Comparison of ENCODE assay signal across 1 fruit fly cellular context in the genomic region with DNA sequence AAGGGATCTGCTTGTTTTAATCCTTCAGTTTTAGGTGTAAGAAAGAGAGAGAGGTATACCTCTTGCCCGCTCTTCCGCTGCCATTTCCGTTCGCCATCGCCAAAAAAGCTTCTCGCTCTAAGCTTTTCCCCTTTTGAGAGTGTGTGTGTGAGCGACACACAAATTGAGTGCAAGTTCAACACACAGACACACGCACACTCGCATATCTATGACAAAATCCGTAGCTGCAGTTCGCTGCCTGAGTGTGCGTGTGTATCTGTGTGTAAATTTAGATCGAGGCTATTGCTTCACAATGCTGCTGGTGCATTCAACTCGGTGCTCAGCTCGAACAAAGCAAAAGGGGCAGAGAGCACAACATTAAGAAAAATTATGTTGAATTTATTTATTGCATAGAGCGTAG.
TF ChIP-seq lines count a peak whose summit lies in the region.

No protein-coding gene starts in this region.

TF ChIP-seq in whole organism, embryonic, 481 proteins besides CTCF, POLR2A, EP300 and RAD21 (continued from another document):
- TF ChIP-seq CG34224 (GFP tag; IDR thresholded peaks at IDR 0.05; lab: Robert Waterston, UW; ENCODE audit: partially characterized antibody) (no peak), CG1529 (GFP tag; optimal IDR thresholded peaks at IDR 0.05; lab: Kevin White, UChicago) (no peak), CG17568 (GFP tag; optimal IDR thresholded peaks at IDR 0.05; lab: Kevin White, UChicago) (peak; percentile 30), PHDP (tag; optimal IDR thresholded peaks at IDR 0.05; lab: Kevin White, UChicago) (peak; percentile 34), tll (GFP tag; optimal IDR thresholded peaks at IDR 0.05; lab: Kevin White, UChicago) (no peak), eve (GFP tag; optimal IDR thresholded peaks at IDR 0.05; lab: Kevin White, UChicago) (no peak), sens (GFP tag; lab: Kevin White, UChicago) (peak; percentile 18), unpg (GFP tag; optimal IDR thresholded peaks at IDR 0.05; lab: Kevin White, UChicago) (peak; percentile 1), CG6765 (GFP tag; optimal IDR thresholded peaks at IDR 0.05; lab: Kevin White, UChicago) (peak; percentile 62), Meics (GFP tag; optimal IDR thresholded peaks at IDR 0.05; lab: Kevin White, UChicago) (peak; percentile 64), CG31365 (tag; optimal IDR thresholded peaks at IDR 0.05; lab: Kevin White, UChicago) (peak; percentile 19), kni (GFP tag; optimal IDR thresholded peaks at IDR 0.05; lab: Kevin White, UChicago) (peak; percentile 40), CG6813 (GFP tag; optimal IDR thresholded peaks at IDR 0.05; lab: Kevin White, UChicago) (peak; percentile 61), aop (GFP tag; IDR thresholded peaks at IDR 0.05; lab: Robert Waterston, UW) (no peak), chinmo (GFP tag; IDR thresholded peaks at IDR 0.05; lab: Robert Waterston, UW; ENCODE audit: partially characterized antibody) (peak; percentile 83; the same call in 3 of the 4 replicates), Hr51 (GFP tag; optimal IDR thresholded peaks at IDR 0.05; lab: Kevin White, UChicago) (no peak)
